Worm (Caenorhabditis elegans) whole organism, late embryonic: ENCODE data around the gene cpg-2.

Source experiments
- che-1 ChIP-seq: sonication (generic microtip); optimal IDR thresholded peaks from 2 replicates; lab custom pipeline; 2016; ENCODE audit warnings: mild to moderate bottlenecking, missing genetic modification characterization, missing compliant biosample characterization
- lim-6 ChIP-seq: sonication (generic microtip); optimal IDR thresholded peaks from 2 replicates; lab custom pipeline; 2016; ENCODE audit warnings: missing genetic modification characterization, missing compliant biosample characterization
- nhr-11 ChIP-seq: fragments of 150-350 bp; optimal IDR thresholded peaks from 2 replicates; lab custom pipeline; 2014; ENCODE audit warnings: missing biosample characterization, missing genetic modification characterization
- pha-4 ChIP-seq: fragments of 150-350 bp; optimal IDR thresholded peaks from 2 replicates; lab custom pipeline; 2018; ENCODE audit warnings: missing biosample characterization, missing genetic modification reagents, missing genetic modification characterization
- sdc-2 ChIP-seq: sonication (generic microtip); optimal IDR thresholded peaks from 2 replicates; lab custom pipeline; 2016; ENCODE audit warnings: missing genotype, missing genetic modification characterization, missing compliant biosample characterization
- tbx-2 ChIP-seq: sonication (generic microtip); optimal IDR thresholded peaks from 2 replicates; lab custom pipeline; 2016; ENCODE audit warnings: missing genetic modification characterization, missing compliant biosample characterization

ce11 chrIII:7124364-7124763 lies 20.6 kb upstream of the cpg-2 start, which contains the start of gene B0280.2:
- TF ChIP-seq nhr-11 (tag; lab: Kevin White, UChicago) = no peak
- no peak for TF ChIP-seq pha-4 (tag; lab: Kevin White, UChicago)
- TF ChIP-seq tbx-2 = no peak
- no peak for TF ChIP-seq lim-6 (tag; lab: Kevin White, UChicago)
- no peak for TF ChIP-seq che-1 (tag; lab: Kevin White, UChicago)
- no peak for TF ChIP-seq sdc-2 (tag; lab: Kevin White, UChicago)
